Fruit fly (Drosophila melanogaster) whole organism, embryonic: Measurements from ENCODE around the gene Klp64D.
A peak's percentile ranks its signal among the peaks of the same experiment; 100 is the strongest.

ENCODE experiments used
- Antp ChIP-seq: fragments of 200-800 bp; sonication (Bioruptor generic); optimal IDR thresholded peaks from 3 replicates; lab custom pipeline; 2016; ENCODE audit warnings: missing biosample characterization, missing genetic modification characterization
- C15 ChIP-seq: fragments of 200-800 bp; sonication (Bioruptor generic); IDR thresholded peaks from 3 replicates; pipeline ENCODE4 v1.3.6; 2022; ENCODE audit warnings: missing biosample characterization, missing genetic modification characterization
- CG10959 ChIP-seq: fragments of 200-800 bp; sonication (Bioruptor generic); IDR thresholded peaks from 2 replicates; pipeline ENCODE4 v1.3.6; 2022; ENCODE audit warnings: missing biosample characterization, missing genetic modification characterization
- CG11504 ChIP-seq: fragments of 200-800 bp; sonication (Bioruptor generic); optimal IDR thresholded peaks from 3 replicates; lab custom pipeline; 2019; ENCODE audit warnings: missing biosample characterization, mild to moderate bottlenecking, missing genetic modification characterization, moderate library complexity
- CG11723 ChIP-seq: fragments of 200-800 bp; sonication (Bioruptor generic); optimal IDR thresholded peaks from 2 replicates; lab custom pipeline; 2017; ENCODE audit warnings: missing biosample characterization, mild to moderate bottlenecking, missing genetic modification characterization
- CG12299 ChIP-seq: fragments of 200-800 bp; sonication (Bioruptor generic); optimal IDR thresholded peaks from 2 replicates; lab custom pipeline; 2018; ENCODE audit warnings: missing biosample characterization, mild to moderate bottlenecking, missing genetic modification characterization
- CG12391 ChIP-seq: fragments of 200-800 bp; sonication (Bioruptor generic); optimal IDR thresholded peaks from 3 replicates; lab custom pipeline; 2018; ENCODE audit warnings: missing biosample characterization, mild to moderate bottlenecking, missing genetic modification characterization, moderate library complexity
- CG13296 ChIP-seq: fragments of 200-800 bp; sonication (Bioruptor generic); optimal IDR thresholded peaks from 3 replicates; lab custom pipeline; 2018; ENCODE audit warnings: missing biosample characterization, mild to moderate bottlenecking, missing genetic modification characterization
- CG15011 ChIP-seq: fragments of 200-800 bp; sonication (Bioruptor generic); optimal IDR thresholded peaks from 3 replicates; lab custom pipeline; 2018; ENCODE audit warnings: missing biosample characterization, mild to moderate bottlenecking, missing genetic modification characterization
- CG1603 ChIP-seq: fragments of 200-800 bp; sonication (Bioruptor generic); optimal IDR thresholded peaks from 2 replicates; lab custom pipeline; 2019; ENCODE audit warnings: missing biosample characterization, mild to moderate bottlenecking, missing genetic modification characterization, moderate library complexity
- CG17385 ChIP-seq: fragments of 200-800 bp; sonication (Bioruptor generic); optimal IDR thresholded peaks from 3 replicates; lab custom pipeline; 2018; ENCODE audit warnings: missing biosample characterization, mild to moderate bottlenecking, missing genetic modification characterization
- CG18262 ChIP-seq: fragments of 200-800 bp; optimal IDR thresholded peaks from 3 replicates; lab custom pipeline; 2019; ENCODE audit warnings: missing biosample characterization, mild to moderate bottlenecking, missing genetic modification characterization, moderate library complexity
- CG31224 ChIP-seq: fragments of 200-800 bp; sonication (Bioruptor generic); IDR thresholded peaks from 2 replicates; pipeline ENCODE4 v1.3.6; 2022; ENCODE audit warnings: missing biosample characterization, missing genetic modification characterization
- CG33213 ChIP-seq: fragments of 200-800 bp; sonication (Bioruptor generic); optimal IDR thresholded peaks from 3 replicates; lab custom pipeline; 2016; ENCODE audit warnings: missing biosample characterization, missing genetic modification characterization
- CG3726 ChIP-seq: fragments of 200-800 bp; sonication (Bioruptor generic); IDR thresholded peaks from 3 replicates; pipeline ENCODE4, ENCODE4 v1.3.6; 2022; ENCODE audit warnings: missing biosample characterization, missing genetic modification characterization
- CG4328 ChIP-seq: fragments of 200-800 bp; sonication (Bioruptor generic); optimal IDR thresholded peaks from 3 replicates; lab custom pipeline; 2017; ENCODE audit warnings: missing biosample characterization, missing genetic modification reagents, missing genetic modification characterization
- CG4360 ChIP-seq: fragments of 200-800 bp; sonication (Bioruptor generic); IDR thresholded peaks from 2 replicates; pipeline ENCODE4 v1.3.6; 2022; ENCODE audit warnings: missing biosample characterization, missing genetic modification characterization
- CG7357 ChIP-seq: fragments of 200-800 bp; sonication (Bioruptor generic); IDR thresholded peaks from 3 replicates; pipeline ENCODE4 v1.3.6; 2022; ENCODE audit warnings: missing biosample characterization, missing genetic modification characterization
- CG7928 ChIP-seq: fragments of 200-800 bp; sonication (Bioruptor generic); optimal IDR thresholded peaks from 2 replicates; lab custom pipeline; 2017; ENCODE audit warnings: missing biosample characterization, mild to moderate bottlenecking, missing genetic modification characterization
- CG8924 ChIP-seq: fragments of 200-800 bp; optimal IDR thresholded peaks from 3 replicates; lab custom pipeline; 2019; ENCODE audit warnings: missing biosample characterization, mild to moderate bottlenecking, missing genetic modification characterization, moderate library complexity
- CG9215 ChIP-seq: fragments of 200-800 bp; sonication (Bioruptor generic); IDR thresholded peaks from 2 replicates; pipeline ENCODE4 v1.3.6; 2022; ENCODE audit warnings: missing biosample characterization, missing genetic modification characterization
- CG9817 ChIP-seq: fragments of 200-800 bp; sonication (Bioruptor generic); optimal IDR thresholded peaks from 2 replicates; lab custom pipeline; 2018; ENCODE audit warnings: missing biosample characterization, mild to moderate bottlenecking, missing genetic modification characterization, moderate library complexity
- D ChIP-seq, 2 experiments: fragments of 200-800 bp in 1 of 2; fragments of >200 bp in 1 of 2; sonication (Bioruptor generic) in 1 of 2; optimal IDR thresholded peaks; 2 replicates in 1 of 2; 3 replicates in 1 of 2; lab custom pipeline; 2017; ENCODE audit warnings: mild to moderate bottlenecking in 1 of 2, missing biosample characterization in 1 of 2, missing genetic modification characterization in 1 of 2, missing genetic modification reagents in 1 of 2
- Dbx ChIP-seq: fragments of 200-800 bp; sonication (Bioruptor generic); IDR thresholded peaks from 3 replicates; pipeline ENCODE4 v1.3.6; 2022; ENCODE audit warnings: missing biosample characterization, missing genetic modification characterization
- Ets65A ChIP-seq: fragments of 200-800 bp; sonication (Bioruptor generic); peaks from one replicate; lab custom pipeline; 2016; ENCODE audit warnings: missing biosample characterization, missing genetic modification characterization
- HLH3B ChIP-seq: fragments of 200-800 bp; sonication (Bioruptor generic); IDR thresholded peaks from 2 replicates; pipeline ENCODE4 v1.3.6; 2022; ENCODE audit warnings: missing biosample characterization, missing genetic modification characterization
- Kr ChIP-seq: fragments of 200-800 bp; sonication (Bioruptor generic); optimal IDR thresholded peaks from 2 replicates; lab custom pipeline; 2017; ENCODE audit warnings: missing biosample characterization, mild to moderate bottlenecking, missing genetic modification characterization
- Lpt ChIP-seq: fragments of >200 bp; optimal IDR thresholded peaks from 2 replicates; lab custom pipeline; 2018; ENCODE audit warnings: missing biosample characterization, missing genetic modification characterization
- Mes4 ChIP-seq: fragments of 200-800 bp; sonication (Bioruptor generic); optimal IDR thresholded peaks from 2 replicates; lab custom pipeline; 2016; ENCODE audit warnings: missing biosample characterization, missing genetic modification characterization
- Neu2 ChIP-seq: fragments of 200-800 bp; sonication (Bioruptor generic); optimal IDR thresholded peaks from 3 replicates; lab custom pipeline; 2016; ENCODE audit warnings: missing biosample characterization, missing genetic modification characterization, borderline replicate concordance
- Oli ChIP-seq: fragments of 200-800 bp; sonication (Bioruptor generic); optimal IDR thresholded peaks from 2 replicates; lab custom pipeline; 2018; ENCODE audit warnings: missing biosample characterization, mild to moderate bottlenecking, missing genetic modification characterization, moderate library complexity
- Sox100B ChIP-seq: fragments of 200-800 bp; sonication (Bioruptor generic); optimal IDR thresholded peaks from 3 replicates; lab custom pipeline; 2018; ENCODE audit warnings: missing biosample characterization, mild to moderate bottlenecking, missing genetic modification characterization
- YL-1 ChIP-seq: fragments of 200-800 bp; sonication (Bioruptor generic); optimal IDR thresholded peaks from 3 replicates; lab custom pipeline; 2017; ENCODE audit warnings: missing biosample characterization, mild to moderate bottlenecking, missing genetic modification characterization
- crp ChIP-seq, 2 experiments: fragments of 200-800 bp; sonication (Bioruptor generic); optimal IDR thresholded peaks; 2 replicates in 1 of 2; 3 replicates in 1 of 2; lab custom pipeline; 2017; ENCODE audit warnings: missing biosample characterization in 2 of 2, missing genetic modification characterization in 2 of 2, mild to moderate bottlenecking in 1 of 2, moderate library complexity in 1 of 2
- danr ChIP-seq: fragments of 200-800 bp; sonication (Bioruptor generic); IDR thresholded peaks from 2 replicates; pipeline ENCODE4 v1.3.6; 2022; ENCODE audit warnings: missing biosample characterization, missing genetic modification characterization
- dimm ChIP-seq: fragments of 200-800 bp; sonication (Bioruptor generic); IDR thresholded peaks from 2 replicates; pipeline ENCODE4 v1.3.6; 2022; ENCODE audit warnings: missing biosample characterization, missing genetic modification characterization
- dm ChIP-seq: fragments of 200-800 bp; sonication (Bioruptor generic); optimal IDR thresholded peaks from 3 replicates; lab custom pipeline; 2016; ENCODE audit warnings: missing biosample characterization, missing genetic modification characterization
- dmrt99B ChIP-seq: fragments of 200-800 bp; sonication (Bioruptor generic); optimal IDR thresholded peaks from 2 replicates; lab custom pipeline; 2018; ENCODE audit warnings: missing biosample characterization, mild to moderate bottlenecking, missing genetic modification characterization, moderate library complexity
- exex ChIP-seq: fragments of 200-800 bp; sonication (Bioruptor generic); optimal IDR thresholded peaks from 4 replicates; lab custom pipeline; 2018; ENCODE audit warnings: missing biosample characterization, mild to moderate bottlenecking, missing genetic modification characterization, moderate library complexity
- gcm2 ChIP-seq: fragments of 200-800 bp; sonication (Bioruptor generic); optimal IDR thresholded peaks from 2 replicates; lab custom pipeline; 2016; ENCODE audit warnings: missing biosample characterization, missing genetic modification characterization
- jumu ChIP-seq: fragments of 200-800 bp; sonication (Bioruptor generic); optimal IDR thresholded peaks from 3 replicates; lab custom pipeline; 2016; ENCODE audit warnings: missing biosample characterization, missing genetic modification characterization
- ken ChIP-seq: fragments of 200-800 bp; sonication (Bioruptor generic); IDR thresholded peaks from 3 replicates; pipeline ENCODE4 v1.3.6; 2022; ENCODE audit warnings: missing biosample characterization, missing genetic modification characterization
- lmd ChIP-seq: fragments of 200-800 bp; sonication (Bioruptor generic); IDR thresholded peaks from 2 replicates; pipeline ENCODE4 v1.3.6; 2022; ENCODE audit warnings: missing biosample characterization, missing genetic modification characterization
- pita ChIP-seq: fragments of 200-800 bp; sonication (Bioruptor generic); optimal IDR thresholded peaks from 2 replicates; lab custom pipeline; 2017; ENCODE audit warnings: missing biosample characterization, mild to moderate bottlenecking, missing genetic modification characterization
- schlank ChIP-seq: fragments of 200-800 bp; sonication (Bioruptor generic); optimal IDR thresholded peaks from 2 replicates; lab custom pipeline; 2018; ENCODE audit warnings: missing biosample characterization, mild to moderate bottlenecking, missing genetic modification characterization
- sim ChIP-seq: fragments of 200-800 bp; sonication (Bioruptor generic); IDR thresholded peaks from 2 replicates; pipeline ENCODE4 v1.3.6; 2022; ENCODE audit warnings: missing biosample characterization, missing genetic modification characterization
- unc-4 ChIP-seq: fragments of 200-800 bp; sonication (Bioruptor generic); IDR thresholded peaks from 2 replicates; pipeline ENCODE4 v1.3.6; 2022; ENCODE audit warnings: missing biosample characterization, missing genetic modification characterization; ENCODE audit not compliant: partially characterized antibody
- usp ChIP-seq: fragments of >200 bp; optimal IDR thresholded peaks from 2 replicates; lab custom pipeline; 2017; ENCODE audit warnings: missing biosample characterization, missing genetic modification characterization
- zf30C ChIP-seq: fragments of 200-800 bp; sonication (Bioruptor generic); optimal IDR thresholded peaks from 3 replicates; lab custom pipeline; 2018; ENCODE audit warnings: missing biosample characterization, mild to moderate bottlenecking, missing genetic modification characterization
- zfh1 ChIP-seq: fragments of 200-800 bp; sonication (Bioruptor generic); IDR thresholded peaks from 3 replicates; pipeline ENCODE4 v1.3.6; 2022; ENCODE audit warnings: missing biosample characterization, missing genetic modification characterization

Klp64D gene

DNA sequence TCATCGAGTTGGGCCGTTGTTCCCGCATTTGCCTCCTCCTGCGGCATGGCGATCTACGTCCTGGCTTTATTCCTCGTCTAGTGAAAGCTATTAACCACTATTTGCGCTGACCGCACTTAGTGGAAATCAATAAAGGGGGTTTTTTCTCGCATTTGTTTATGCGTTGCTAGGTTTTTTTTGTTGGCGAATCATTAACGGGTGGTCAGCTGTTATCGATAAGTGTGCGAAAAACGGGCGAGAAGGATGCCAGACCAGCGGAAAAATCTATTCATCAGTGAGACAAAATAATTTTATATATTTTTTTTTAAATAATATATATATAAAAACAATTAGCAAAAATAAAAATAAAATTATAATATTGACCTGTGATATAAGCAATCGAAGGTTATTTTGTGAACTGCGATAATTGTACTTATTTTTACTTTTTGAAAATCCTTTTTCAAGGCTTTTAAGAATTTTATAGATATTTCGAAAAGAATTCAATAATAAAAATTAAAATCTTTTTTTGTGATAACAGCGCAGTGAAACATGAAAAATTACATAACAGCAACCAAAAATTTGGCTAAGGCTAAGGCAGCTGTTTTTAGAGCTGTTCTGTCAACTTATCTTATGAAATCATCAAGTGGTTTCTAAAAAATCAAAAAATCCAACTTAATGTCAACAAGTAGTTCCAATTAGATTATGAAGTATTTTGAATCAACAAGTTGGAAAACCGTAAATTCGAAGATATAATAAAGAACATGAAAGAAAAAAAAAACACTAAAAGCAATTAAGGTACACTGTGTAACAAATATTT, at the start of gene Klp64D (continued):
- TF ChIP-seq danr (GFP tag; lab: Robert Waterston, UW) (no peak), dm (GFP tag; lab: Kevin White, UChicago) (no peak), CG33213 (GFP tag; lab: Kevin White, UChicago) (no peak), CG8924 (peak; percentile 43), unc-4 (GFP tag; lab: Robert Waterston, UW) (no peak), Mes4 (GFP tag; lab: Kevin White, UChicago) (no peak), CG12391 (tag; lab: Kevin White, UChicago) (peak; percentile 50), CG7928 (GFP tag; lab: Kevin White, UChicago) (no peak), CG4328 (GFP tag; lab: Kevin White, UChicago) (no peak), CG7357 (GFP tag; lab: Robert Waterston, UW) (no peak), ken (no peak), sim (no peak), CG4360 (GFP tag; lab: Robert Waterston, UW) (no peak), CG3726 (no peak), usp (GFP tag; lab: Kevin White, UChicago) (no peak), jumu (GFP tag; lab: Kevin White, UChicago) (no peak), CG12299 (tag; lab: Kevin White, UChicago) (peak; percentile 11), CG1603 (tag; lab: Kevin White, UChicago) (no peak), CG17385 (GFP tag; lab: Kevin White, UChicago) (no peak), Lpt (no peak), gcm2 (GFP tag; lab: Kevin White, UChicago) (no peak), pita (GFP tag; lab: Kevin White, UChicago) (no peak), dmrt99B (tag; lab: Kevin White, UChicago) (peak; percentile 20), CG9215 (no peak), CG31224 (GFP tag; lab: Robert Waterston, UW) (0 out of 2 replicates have a peak, but pooled peaks have one; percentile 14), Dbx (GFP tag; lab: Robert Waterston, UW) (0 out of 3 replicates have a peak, but pooled peaks have one; percentile 47), schlank (no peak), CG11504 (peak; percentile 32), D (optimal IDR thresholded peaks at IDR 0.05; lab: Kevin White, UChicago) (no peak), D (GFP tag; optimal IDR thresholded peaks at IDR 0.05; lab: Kevin White, UChicago) (no peak), CG18262 (peak; percentile 42), Neu2 (GFP tag; lab: Kevin White, UChicago) (no peak), exex (tag; lab: Kevin White, UChicago) (no peak), Oli (no peak), Ets65A (GFP tag; lab: Kevin White, UChicago) (no peak), dimm (no peak), YL-1 (GFP tag; lab: Kevin White, UChicago) (peak; percentile 54), zfh1 (GFP tag; lab: Robert Waterston, UW) (no peak)
- TF ChIP-seq, all 482 proteins: peak for 115

DNA sequence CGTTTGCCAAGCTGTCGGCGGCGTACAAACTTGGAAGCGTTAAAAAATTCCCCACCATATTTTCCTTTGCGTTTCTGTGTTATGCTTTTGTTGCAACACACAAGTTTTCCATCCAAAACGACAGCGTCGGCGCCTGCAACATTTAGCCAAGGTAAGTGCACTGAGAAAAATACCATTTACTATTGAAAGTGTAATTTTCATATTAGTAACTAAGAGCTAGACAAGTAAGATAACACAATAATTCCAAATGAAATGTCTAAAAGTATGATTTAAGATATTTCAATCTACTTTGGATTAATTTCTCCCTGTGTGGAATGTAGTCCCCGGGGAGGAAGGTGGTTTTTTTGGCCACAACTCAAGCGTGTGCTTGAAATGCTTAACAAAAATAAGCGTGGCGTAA, 26.6 kb upstream of the Klp64D start:
- TF ChIP-seq CG11723 (GFP tag; lab: Kevin White, UChicago) (no peak), crp (GFP tag; optimal IDR thresholded peaks at IDR 0.05; lab: Kevin White, UChicago) (no peak), CG10959 (GFP tag; lab: Robert Waterston, UW) (no peak), unc-4 (GFP tag; lab: Robert Waterston, UW) (no peak), CG13296 (GFP tag; lab: Kevin White, UChicago) (no peak), zf30C (GFP tag; lab: Kevin White, UChicago) (no peak), CG33213 (GFP tag; lab: Kevin White, UChicago) (no peak), HLH3B (0 out of 2 replicates have a peak, but pooled peaks have one; percentile 33), Sox100B (GFP tag; lab: Kevin White, UChicago) (no peak), Ets65A (GFP tag; lab: Kevin White, UChicago) (no peak), CG12299 (tag; lab: Kevin White, UChicago) (no peak), CG15011 (GFP tag; lab: Kevin White, UChicago) (no peak), CG9817 (tag; lab: Kevin White, UChicago) (no peak), C15 (GFP tag; lab: Robert Waterston, UW) (no peak), Antp (GFP tag; lab: Kevin White, UChicago) (no peak), Kr (GFP tag; lab: Kevin White, UChicago) (no peak), lmd (GFP tag; lab: Robert Waterston, UW) (0 out of 2 replicates have a peak, but pooled peaks have one; percentile 6)
